Fruit fly (Drosophila melanogaster): ENCODE results near the gene Tk.

Tk gene

dm6 chr3R:11947079-11947869 is 58.0 kb downstream of the Tk start (continued):
- TF ChIP-seq fkh (GFP tag; optimal IDR thresholded peaks at IDR 0.05) (peak; percentile 67), CG6276 (GFP tag; optimal IDR thresholded peaks at IDR 0.05) (peak; percentile 16), net (GFP tag; optimal IDR thresholded peaks at IDR 0.05) (peak; percentile 55), Gug (GFP tag; IDR thresholded peaks at IDR 0.05) (no peak), Ets96B (tag; optimal IDR thresholded peaks at IDR 0.05) (peak; percentile 59), CG6808 (GFP tag; optimal IDR thresholded peaks at IDR 0.05) (peak; percentile 57), CG11762 (GFP tag; optimal IDR thresholded peaks at IDR 0.05; ENCODE audit: insufficient read depth) (peak; percentile 33), CG6163 (GFP tag; IDR thresholded peaks at IDR 0.05) (peak; percentile 72), CG16779 (tag; optimal IDR thresholded peaks at IDR 0.05) (no peak), CG8319 (GFP tag; optimal IDR thresholded peaks at IDR 0.05) (no peak), fd59A (GFP tag; optimal IDR thresholded peaks at IDR 0.05) (peak; percentile 35), Eip75B (GFP tag; optimal IDR thresholded peaks at IDR 0.05) (peak; percentile 66), CG15336 (GFP tag; IDR thresholded peaks at IDR 0.05) (peak; percentile 60), dac (GFP tag; optimal IDR thresholded peaks at IDR 0.05) (no peak), achi (GFP tag; optimal IDR thresholded peaks at IDR 0.05) (peak; percentile 68), eg (GFP tag; IDR thresholded peaks at IDR 0.05) (peak; percentile 74), CG8632 (GFP tag; optimal IDR thresholded peaks at IDR 0.05) (peak; percentile 55), CG32006 (GFP tag; optimal IDR thresholded peaks at IDR 0.05) (peak; percentile 67), fd85E (GFP tag; optimal IDR thresholded peaks at IDR 0.05) (no peak), acj6 (GFP tag; optimal IDR thresholded peaks at IDR 0.05) (peak; percentile 63), Eip93F (GFP tag; optimal IDR thresholded peaks at IDR 0.05) (peak; percentile 3), lz (GFP tag; optimal IDR thresholded peaks at IDR 0.05) (peak; percentile 76), Sox15 (GFP tag; optimal IDR thresholded peaks at IDR 0.05) (peak; percentile 39), Smox (GFP tag; optimal IDR thresholded peaks at IDR 0.05) (peak; percentile 75)

DNA sequence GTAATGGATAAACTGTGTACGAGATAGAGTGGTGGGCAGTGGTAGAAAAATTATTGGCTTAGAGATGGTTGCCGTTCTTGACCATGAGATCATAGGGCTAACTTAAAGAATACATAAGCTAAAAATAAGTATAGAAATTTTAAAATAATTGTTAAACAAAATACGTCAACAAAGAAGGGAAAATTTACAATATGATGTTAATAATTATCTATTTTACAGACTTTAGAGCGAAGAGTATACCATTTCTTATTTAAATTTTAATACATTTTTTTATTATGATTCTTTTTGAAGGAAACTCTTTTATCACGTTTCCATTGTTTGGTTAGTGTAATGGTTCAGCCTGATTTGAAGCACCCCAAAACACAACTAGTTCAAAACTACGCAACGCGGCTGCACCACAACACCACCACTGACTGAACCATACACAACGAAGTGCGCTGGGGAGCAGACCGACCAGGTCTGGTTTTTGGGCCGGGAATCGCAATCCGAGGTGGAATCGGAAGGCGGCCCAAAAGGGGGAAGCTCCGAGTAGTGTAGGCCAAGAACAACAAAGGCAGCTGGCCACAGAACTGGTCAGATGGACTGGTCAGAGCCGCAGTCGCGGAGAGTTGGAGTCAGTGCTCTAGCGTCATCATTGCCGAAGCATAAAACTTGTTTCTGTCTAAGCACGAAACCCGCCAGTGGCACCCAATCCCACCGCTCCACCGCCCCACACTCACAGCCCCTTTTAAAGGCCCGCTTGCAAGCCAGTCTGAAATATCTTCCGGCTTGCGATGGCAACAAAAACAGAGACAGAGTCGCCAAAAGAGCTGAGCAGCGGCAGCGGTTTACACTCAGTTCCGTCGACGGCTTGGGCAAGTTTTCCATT is 59.6 kb downstream of the Tk start:
- TF ChIP-seq CG3032 (tag; optimal IDR thresholded peaks at IDR 0.05) (peak; percentile 36), Ets96B (tag; optimal IDR thresholded peaks at IDR 0.05) (peak; percentile 14), CG34406 (GFP tag; optimal IDR thresholded peaks at IDR 0.05) (no peak), Eip75B (GFP tag; optimal IDR thresholded peaks at IDR 0.05) (no peak), acj6 (GFP tag; optimal IDR thresholded peaks at IDR 0.05) (peak; percentile 7), CG32006 (GFP tag; optimal IDR thresholded peaks at IDR 0.05) (peak; percentile 64), CG6854 (GFP tag; optimal IDR thresholded peaks at IDR 0.05) (no peak), svp (GFP tag) (no peak), esn (GFP tag; optimal IDR thresholded peaks at IDR 0.05) (no peak), topi (GFP tag; optimal IDR thresholded peaks at IDR 0.05) (no peak), CG1621 (tag; optimal IDR thresholded peaks at IDR 0.05) (peak; percentile 5), Sox14 (GFP tag; optimal IDR thresholded peaks at IDR 0.05) (no peak), CG10669 (GFP tag; optimal IDR thresholded peaks at IDR 0.05) (no peak), CG6276 (GFP tag; optimal IDR thresholded peaks at IDR 0.05) (peak; percentile 39), dsx (GFP tag; optimal IDR thresholded peaks at IDR 0.05; ENCODE audit: poor library complexity, severe bottlenecking) (no peak), CG4318 (GFP tag; optimal IDR thresholded peaks at IDR 0.05) (peak; percentile 21), CG6163 (GFP tag; IDR thresholded peaks at IDR 0.05) (0 out of 3 replicates have a peak, but pooled peaks have one; percentile 37), Lpt (GFP tag; optimal IDR thresholded peaks at IDR 0.05) (no peak), OdsH (GFP tag; optimal IDR thresholded peaks at IDR 0.05) (peak; percentile 10), Hr39 (GFP tag; optimal IDR thresholded peaks at IDR 0.05) (no peak), Met (GFP tag; optimal IDR thresholded peaks at IDR 0.05) (no peak), fkh (GFP tag; optimal IDR thresholded peaks at IDR 0.05) (no peak), CG8119 (GFP tag; IDR thresholded peaks at IDR 0.05) (peak; percentile 61; the same call in 2 of the 3 replicates), ss (GFP tag; optimal IDR thresholded peaks at IDR 0.05) (peak in 1 of 2 experiments; percentile 25), Blimp-1 (GFP tag; optimal IDR thresholded peaks at IDR 0.05) (no peak), achi (GFP tag; optimal IDR thresholded peaks at IDR 0.05) (peak; percentile 45), CG11294 (GFP tag; IDR thresholded peaks at IDR 0.05) (no peak), CG10631 (GFP tag; optimal IDR thresholded peaks at IDR 0.05) (peak; percentile 39), eg (GFP tag; IDR thresholded peaks at IDR 0.05) (no peak), CG7368 (GFP tag; optimal IDR thresholded peaks at IDR 0.05) (no peak), CG31627 (GFP tag; optimal IDR thresholded peaks at IDR 0.05) (no peak), Eip93F (GFP tag; optimal IDR thresholded peaks at IDR 0.05) (no peak)
